Worm (Caenorhabditis elegans): ENCODE measurements around the gene tag-10.

The tag-10 gene

ce11 chrII:13632238-13632637 is at the start of gene tag-10:
TSS of gene tag-10 (plus strand) at chrII:13632584.
- TF ChIP-seq W03F9.2 (tag; optimal IDR thresholded peaks at IDR 0.05) (no peak), dao-5 (tag; optimal IDR thresholded peaks at IDR 0.05) (no peak), him-1 (tag; optimal IDR thresholded peaks at IDR 0.05) (no peak)

ce11 chrII:13585655-13586170 is 46.7 kb upstream of the tag-10 start, which contains the start of gene Y48E1B.8:
TSS of gene Y48E1B.8 (plus strand) at chrII:13585705.
- TF ChIP-seq him-1 (tag; optimal IDR thresholded peaks at IDR 0.05) (no peak), W03F9.2 (tag; optimal IDR thresholded peaks at IDR 0.05) (no peak), dao-5 (tag; optimal IDR thresholded peaks at IDR 0.05) (no peak)

- no peak for TF ChIP-seq dao-5 (tag; optimal IDR thresholded peaks at IDR 0.05)
- no peak for TF ChIP-seq him-1 (tag; optimal IDR thresholded peaks at IDR 0.05)
These were observed 41.9 kb upstream of the tag-10 start, which contains the start of gene clec-145 for ce11 chrII:13590461-13590860. TSS of gene clec-145 (minus strand) at chrII:13590561.

- TF ChIP-seq dao-5 (tag; optimal IDR thresholded peaks at IDR 0.05) (no peak), W03F9.2 (tag; optimal IDR thresholded peaks at IDR 0.05) (no peak), him-1 (tag; optimal IDR thresholded peaks at IDR 0.05) (no peak)
These were observed 38.6 kb upstream of the tag-10 start, which contains the start of gene clec-146 for ce11 chrII:13593659-13594221. TSS of gene clec-146 (minus strand) at chrII:13593774.

- no peak for TF ChIP-seq him-1 (tag; optimal IDR thresholded peaks at IDR 0.05)
- no peak for TF ChIP-seq dao-5 (tag; optimal IDR thresholded peaks at IDR 0.05)
- no peak for TF ChIP-seq W03F9.2 (tag; optimal IDR thresholded peaks at IDR 0.05)
These were observed 37.1 kb upstream of the tag-10 start for ce11 chrII:13595279-13595678.

ce11 chrII:13596505-13596977 is 35.8 kb upstream of the tag-10 start, which contains the start of the genes fbxc-23 and csc-1:
TSS of gene fbxc-23 (minus strand) at chrII:13596555.
TSS of gene csc-1 (plus strand) at chrII:13596955.
- TF ChIP-seq him-1 (tag; optimal IDR thresholded peaks at IDR 0.05) (no peak), W03F9.2 (tag; optimal IDR thresholded peaks at IDR 0.05) (peak; percentile 52)

ce11 chrII:13600904-13601303 is 31.5 kb upstream of the tag-10 start, which contains the start of gene csp-1:
TSS of gene csp-1 (plus strand) at chrII:13601204.
- TF ChIP-seq W03F9.2 (tag; optimal IDR thresholded peaks at IDR 0.05) (no peak), dao-5 (tag; optimal IDR thresholded peaks at IDR 0.05) (no peak), him-1 (tag; optimal IDR thresholded peaks at IDR 0.05) (no peak)

ce11 chrII:13609655-13610054 is 22.7 kb upstream of the tag-10 start, which contains the start of gene gst-20:
TSS of gene gst-20 (minus strand) at chrII:13609824.
- TF ChIP-seq W03F9.2 (tag; optimal IDR thresholded peaks at IDR 0.05) (no peak), dao-5 (tag; optimal IDR thresholded peaks at IDR 0.05) (no peak), him-1 (tag; optimal IDR thresholded peaks at IDR 0.05) (no peak)

ce11 chrII:13611186-13611585 is 21.2 kb upstream of the tag-10 start, which contains the start of gene gst-24:
TSS of gene gst-24 (minus strand) at chrII:13611366.
- TF ChIP-seq dao-5 (tag; optimal IDR thresholded peaks at IDR 0.05) (no peak), W03F9.2 (tag; optimal IDR thresholded peaks at IDR 0.05) (no peak), him-1 (tag; optimal IDR thresholded peaks at IDR 0.05) (no peak)

- TF ChIP-seq W03F9.2 (tag; optimal IDR thresholded peaks at IDR 0.05) = no peak
- no peak for TF ChIP-seq dao-5 (tag; optimal IDR thresholded peaks at IDR 0.05)
- TF ChIP-seq him-1 (tag; optimal IDR thresholded peaks at IDR 0.05) = no peak
These were observed 19.3 kb upstream of the tag-10 start, which contains the start of gene gst-15 for ce11 chrII:13613096-13613495. TSS of gene gst-15 (minus strand) at chrII:13613196.

- TF ChIP-seq dao-5 (tag; optimal IDR thresholded peaks at IDR 0.05) = no peak
- TF ChIP-seq him-1 (tag; optimal IDR thresholded peaks at IDR 0.05) = no peak
- no peak for TF ChIP-seq W03F9.2 (tag; optimal IDR thresholded peaks at IDR 0.05)
These were observed 17.9 kb upstream of the tag-10 start for ce11 chrII:13614516-13614915.

- TF ChIP-seq W03F9.2 (tag; optimal IDR thresholded peaks at IDR 0.05) (no peak), dao-5 (tag; optimal IDR thresholded peaks at IDR 0.05) (no peak), him-1 (tag; optimal IDR thresholded peaks at IDR 0.05) (no peak)
These were observed 16.4 kb upstream of the tag-10 start, which contains the start of gene gst-14 for ce11 chrII:13616000-13616399. TSS of gene gst-14 (minus strand) at chrII:13616100.

- no peak for TF ChIP-seq W03F9.2 (tag; optimal IDR thresholded peaks at IDR 0.05)
- TF ChIP-seq him-1 (tag; optimal IDR thresholded peaks at IDR 0.05) = no peak
- no peak for TF ChIP-seq dao-5 (tag; optimal IDR thresholded peaks at IDR 0.05)
These were observed 14.6 kb upstream of the tag-10 start, which contains the start of gene gst-12 for ce11 chrII:13617808-13618207. TSS of gene gst-12 (minus strand) at chrII:13618061.

ce11 chrII:13624330-13624729 is 8.1 kb upstream of the tag-10 start, which contains the start of gene gst-16:
TSS of gene gst-16 (minus strand) at chrII:13624440.
- TF ChIP-seq him-1 (tag; optimal IDR thresholded peaks at IDR 0.05) = no peak
- TF ChIP-seq dao-5 (tag; optimal IDR thresholded peaks at IDR 0.05) = no peak
- TF ChIP-seq W03F9.2 (tag; optimal IDR thresholded peaks at IDR 0.05) = no peak
